Worm (Caenorhabditis elegans): ENCODE results near the gene ZK1320.3.

ZK1320.3 gene

DNA sequence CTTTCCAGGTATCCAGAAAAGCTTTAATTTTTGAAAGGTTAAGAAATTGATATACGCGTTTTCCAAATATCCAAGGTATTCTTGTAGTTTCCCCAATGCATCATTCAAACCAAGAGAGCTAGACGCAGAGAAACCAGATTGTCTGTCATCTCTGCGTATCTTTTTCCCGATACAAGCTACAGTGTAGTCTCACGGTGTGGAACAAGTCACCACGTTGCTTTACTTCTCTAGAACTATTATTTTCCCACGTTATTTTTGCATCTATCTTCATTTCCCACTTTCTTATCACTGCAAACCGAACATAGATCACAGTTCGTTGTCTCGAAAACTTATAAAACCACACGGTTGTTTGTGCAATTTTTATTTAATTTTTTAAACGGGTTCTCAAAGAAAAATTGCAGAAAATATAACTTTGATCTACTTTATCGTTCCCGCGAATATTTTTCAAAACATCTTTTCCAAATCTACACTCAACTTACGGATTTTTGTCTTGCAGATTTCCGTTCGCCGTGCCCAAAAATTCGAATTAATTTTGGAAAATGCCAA, 3.9 kb downstream of the ZK1320.3 start, which contains the start of gene gstk-1:
Gene gstk-1, plus strand, starts transcription at position 496 of the 546 bp plus-strand sequence.
- TF ChIP-seq tra-4 (tag; optimal IDR thresholded peaks at IDR 0.05) (no peak), ets-7 (tag; optimal IDR thresholded peaks at IDR 0.05) (no peak), ceh-13 (GFP tag; optimal IDR thresholded peaks at IDR 0.05) (no peak), tbx-11 (GFP tag; IDR thresholded peaks at IDR 0.05) (no peak), flt-1 (GFP tag; IDR thresholded peaks at IDR 0.05) (no peak), pes-1 (GFP tag; IDR thresholded peaks at IDR 0.05) (no peak)

DNA sequence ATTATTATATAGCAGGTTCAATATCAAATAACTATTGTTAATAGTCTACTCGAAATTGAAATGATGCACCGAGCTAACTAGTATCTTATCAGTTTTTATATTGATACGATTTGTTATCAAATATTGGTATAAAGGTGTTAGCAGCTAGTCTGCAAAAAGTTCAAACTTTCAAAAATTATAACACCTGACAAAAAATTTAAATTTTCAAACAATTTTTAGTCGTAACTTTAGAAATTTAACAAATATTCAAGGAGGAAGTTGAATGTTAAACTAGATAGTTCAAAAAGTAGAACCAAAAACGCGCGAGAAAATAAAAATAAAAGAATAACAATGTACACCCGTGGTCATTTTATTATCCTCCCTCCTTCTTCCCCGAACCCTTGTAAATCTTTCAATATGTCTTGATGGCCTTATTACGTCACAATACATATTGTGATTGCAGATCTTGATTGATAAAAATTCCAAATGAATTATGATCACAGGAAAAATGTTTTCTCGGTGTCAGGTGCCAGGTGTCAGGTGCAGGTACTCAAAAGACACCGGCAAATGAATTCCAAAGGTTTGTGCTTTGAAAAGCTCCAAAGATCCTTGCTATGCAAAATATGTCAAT, 4.6 kb downstream of the ZK1320.3 start, which contains the start of gene ZK1307.1:
Gene ZK1307.1, minus strand, starts transcription at position 51 of the 610 bp plus-strand sequence.
- no peak for TF ChIP-seq F13C5.2 (tag; optimal IDR thresholded peaks at IDR 0.05)
- TF ChIP-seq B0310.2 (tag; optimal IDR thresholded peaks at IDR 0.05), result no peak
- no peak for TF ChIP-seq pes-1 (GFP tag; IDR thresholded peaks at IDR 0.05)
- TF ChIP-seq hnd-1 (tag; optimal IDR thresholded peaks at IDR 0.05), result no peak
- no peak for TF ChIP-seq ceh-36 (tag; optimal IDR thresholded peaks at IDR 0.05)
- no peak for TF ChIP-seq tbx-37 (GFP tag; conservative IDR thresholded peaks at IDR 0.05)
- TF ChIP-seq hmg-4 (GFP tag; optimal IDR thresholded peaks at IDR 0.05), result no peak
- no peak for TF ChIP-seq ama-1 (optimal IDR thresholded peaks at IDR 0.05)
- no peak for TF ChIP-seq ets-7 (tag; optimal IDR thresholded peaks at IDR 0.05)
- TF ChIP-seq scrt-1 (GFP tag; IDR thresholded peaks at IDR 0.05), result no peak
- no peak for TF ChIP-seq sea-1 (GFP tag; conservative IDR thresholded peaks at IDR 0.05)
- no peak for TF ChIP-seq ceh-13 (GFP tag; optimal IDR thresholded peaks at IDR 0.05)
- TF ChIP-seq hmbx-1 (tag; optimal IDR thresholded peaks at IDR 0.05), result no peak
- TF ChIP-seq tbx-11 (GFP tag; IDR thresholded peaks at IDR 0.05), result no peak
- TF ChIP-seq flt-1 (GFP tag; IDR thresholded peaks at IDR 0.05), result no peak
- TF ChIP-seq aly-1 (tag; optimal IDR thresholded peaks at IDR 0.05), result no peak
- TF ChIP-seq tra-4 (tag; optimal IDR thresholded peaks at IDR 0.05), result no peak

DNA sequence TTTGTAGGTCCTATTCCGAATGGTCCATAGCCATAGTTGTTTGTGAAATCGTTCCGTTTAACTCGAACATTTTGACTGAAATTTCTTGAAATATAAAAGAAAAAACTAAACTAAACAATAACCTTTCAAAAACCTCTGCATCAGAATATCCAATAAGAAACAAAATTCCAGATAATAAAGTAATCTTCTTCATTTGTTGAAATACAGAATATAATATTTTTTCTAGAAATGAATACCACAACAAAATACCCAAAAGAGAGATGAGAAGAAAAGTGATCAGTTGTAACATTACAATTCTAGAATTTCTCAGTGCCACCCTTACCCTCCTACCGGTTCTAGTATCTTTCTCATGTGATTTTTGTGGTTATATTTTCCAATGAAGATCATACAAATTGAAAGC, 6.5 kb downstream of the ZK1320.3 start, which contains the start of gene ZK1307.2:
Gene ZK1307.2, minus strand, starts transcription at position 274 of the 400 bp plus-strand sequence.
- TF ChIP-seq pes-1 (GFP tag; IDR thresholded peaks at IDR 0.05) (no peak), scrt-1 (GFP tag; IDR thresholded peaks at IDR 0.05) (no peak)

DNA sequence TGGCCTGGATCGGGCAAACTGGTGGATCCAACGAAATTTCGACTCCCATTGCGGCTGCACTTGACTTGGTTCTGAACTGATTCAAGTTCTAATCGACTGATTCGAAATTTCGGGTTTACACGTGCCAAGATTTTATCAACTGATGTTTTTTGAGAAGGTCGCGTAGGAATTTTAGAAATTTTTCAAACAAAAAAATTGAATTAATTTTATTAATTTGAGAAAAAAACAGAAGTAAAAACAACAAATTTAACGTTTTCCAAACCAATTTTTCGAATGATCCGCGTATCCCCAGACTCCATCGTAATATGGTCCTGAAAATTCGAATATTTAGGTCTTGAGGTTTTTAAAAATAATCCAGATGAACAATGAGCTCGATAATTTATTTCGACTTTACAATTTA, 7.3 kb downstream of the ZK1320.3 start, which contains the start of gene ZK1307.3:
Gene ZK1307.3, minus strand, starts transcription at position 101 of the 400 bp plus-strand sequence.
- no peak for TF ChIP-seq scrt-1 (GFP tag; IDR thresholded peaks at IDR 0.05)
- TF ChIP-seq F13C5.2 (tag; optimal IDR thresholded peaks at IDR 0.05), result no peak
- TF ChIP-seq pes-1 (GFP tag; IDR thresholded peaks at IDR 0.05), result no peak
- TF ChIP-seq ceh-13 (GFP tag; optimal IDR thresholded peaks at IDR 0.05), result no peak
- TF ChIP-seq sea-1 (GFP tag; conservative IDR thresholded peaks at IDR 0.05), result no peak
- no peak for TF ChIP-seq hmbx-1 (tag; optimal IDR thresholded peaks at IDR 0.05)
- TF ChIP-seq flt-1 (GFP tag; IDR thresholded peaks at IDR 0.05), result no peak
- TF ChIP-seq tra-4 (tag; optimal IDR thresholded peaks at IDR 0.05), result no peak
- TF ChIP-seq aly-1 (tag; optimal IDR thresholded peaks at IDR 0.05), result no peak
- TF ChIP-seq B0310.2 (tag; optimal IDR thresholded peaks at IDR 0.05), result no peak
- no peak for TF ChIP-seq hnd-1 (tag; optimal IDR thresholded peaks at IDR 0.05)

DNA sequence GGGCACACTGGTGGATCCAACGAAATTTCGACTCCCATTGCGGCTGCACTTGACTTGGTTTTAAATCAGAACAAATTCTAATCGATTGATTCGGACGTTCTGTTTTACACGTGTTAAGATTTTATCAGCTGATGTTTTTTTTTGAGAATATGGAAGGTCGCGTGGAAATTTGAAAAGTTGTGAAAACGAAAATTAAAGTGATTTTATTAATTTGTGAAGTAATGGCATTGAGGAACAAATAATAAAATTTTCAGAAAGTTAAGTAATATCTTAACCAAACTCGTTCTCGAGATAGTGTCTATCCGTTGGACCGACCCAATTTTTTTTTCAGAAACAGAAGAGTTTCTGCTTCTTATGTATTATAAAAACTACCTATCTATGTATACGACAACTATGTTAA, 8.5 kb downstream of the ZK1320.3 start, which contains the start of gene ZK1307.4:
Gene ZK1307.4, minus strand, starts transcription at position 101 of the 400 bp plus-strand sequence.
- TF ChIP-seq scrt-1 (GFP tag; IDR thresholded peaks at IDR 0.05) (no peak), hnd-1 (tag; optimal IDR thresholded peaks at IDR 0.05) (no peak), ceh-36 (tag; optimal IDR thresholded peaks at IDR 0.05) (no peak), ceh-13 (GFP tag; optimal IDR thresholded peaks at IDR 0.05) (no peak), tbx-11 (GFP tag; IDR thresholded peaks at IDR 0.05) (no peak), ets-7 (tag; optimal IDR thresholded peaks at IDR 0.05) (no peak), hmg-4 (GFP tag; optimal IDR thresholded peaks at IDR 0.05) (no peak), pes-1 (GFP tag; IDR thresholded peaks at IDR 0.05) (no peak), sea-1 (GFP tag; conservative IDR thresholded peaks at IDR 0.05) (no peak), tbx-37 (GFP tag; conservative IDR thresholded peaks at IDR 0.05) (no peak)

DNA sequence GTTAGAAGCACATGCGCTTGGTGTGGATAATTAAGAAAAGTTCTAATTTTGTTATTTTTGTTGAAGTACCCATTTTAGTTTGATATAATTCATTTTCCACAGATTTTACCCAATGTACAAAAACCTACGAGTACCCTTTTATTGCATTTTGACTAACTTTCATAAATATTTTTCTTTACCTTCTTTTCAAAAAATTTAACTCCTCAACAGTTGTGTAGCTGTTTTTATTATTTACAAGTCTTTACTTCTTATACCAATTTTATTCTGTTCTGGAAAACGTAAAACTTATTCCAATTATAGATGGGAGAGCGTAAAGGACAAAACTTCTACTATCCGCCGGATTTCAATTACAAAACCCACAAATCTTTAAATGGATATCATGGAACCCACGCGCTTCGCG, 11.0 kb downstream of the ZK1320.3 start, which contains the start of gene ZK1307.9:
Gene ZK1307.9, plus strand, starts transcription at position 301 of the 400 bp plus-strand sequence.
- TF ChIP-seq hmg-4 (GFP tag; optimal IDR thresholded peaks at IDR 0.05) (no peak), ceh-13 (GFP tag; optimal IDR thresholded peaks at IDR 0.05) (no peak), hnd-1 (tag; optimal IDR thresholded peaks at IDR 0.05) (no peak), tra-4 (tag; optimal IDR thresholded peaks at IDR 0.05) (no peak), tbx-37 (GFP tag; conservative IDR thresholded peaks at IDR 0.05) (no peak), ama-1 (optimal IDR thresholded peaks at IDR 0.05) (no peak), pes-1 (GFP tag; IDR thresholded peaks at IDR 0.05) (no peak), B0310.2 (tag; optimal IDR thresholded peaks at IDR 0.05) (no peak), scrt-1 (GFP tag; IDR thresholded peaks at IDR 0.05) (no peak)

DNA sequence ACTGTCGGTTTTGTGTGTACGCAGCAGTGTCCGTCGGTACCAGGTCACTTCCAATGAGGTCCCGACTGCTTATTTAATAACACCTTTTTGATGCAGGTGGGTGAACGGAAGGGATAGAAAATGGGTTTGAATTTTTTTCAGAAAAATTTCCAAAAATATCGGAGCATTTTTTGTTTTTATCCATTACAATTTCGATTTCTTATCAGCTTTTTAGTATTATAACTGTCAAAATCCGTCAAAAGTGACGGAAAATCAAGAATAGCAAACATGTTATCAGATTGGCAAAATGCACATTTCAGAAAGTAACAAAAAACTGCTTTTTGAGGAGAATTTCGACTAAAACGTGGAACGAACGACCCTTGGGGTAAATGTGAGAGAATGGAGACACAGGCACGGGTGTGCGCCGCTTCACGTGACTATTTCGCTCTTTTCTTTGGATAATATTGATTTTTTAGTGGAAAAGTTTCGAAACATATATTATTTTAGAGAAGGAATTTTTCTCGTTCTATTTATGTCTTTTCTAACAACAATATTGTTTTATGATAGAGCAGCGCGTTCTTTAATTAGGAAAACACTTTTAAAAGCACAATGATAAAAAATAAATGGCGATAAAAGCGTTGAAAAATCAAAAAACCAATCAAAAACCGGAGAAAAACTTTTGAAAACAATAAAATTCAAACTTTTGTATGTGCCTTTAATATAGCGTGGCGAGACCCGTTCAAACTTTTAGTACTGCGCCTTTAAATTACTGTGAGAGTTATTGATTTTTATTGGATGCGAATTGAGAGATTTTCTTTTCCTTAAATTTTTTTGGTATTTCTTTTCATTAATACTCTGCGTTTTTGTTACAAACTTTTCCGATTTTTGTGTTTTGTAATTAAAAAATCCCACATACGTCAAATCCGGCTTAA, 13.0 kb downstream of the ZK1320.3 start, which contains the start of gene sqv-8:
Gene sqv-8, plus strand, starts transcription at position 51 of the 911 bp plus-strand sequence.
- TF ChIP-seq ama-1 (optimal IDR thresholded peaks at IDR 0.05) (no peak), tbx-37 (GFP tag; conservative IDR thresholded peaks at IDR 0.05) (no peak), F13C5.2 (tag; optimal IDR thresholded peaks at IDR 0.05) (no peak), B0310.2 (tag; optimal IDR thresholded peaks at IDR 0.05) (no peak), hmg-4 (GFP tag; optimal IDR thresholded peaks at IDR 0.05) (no peak), tra-4 (tag; optimal IDR thresholded peaks at IDR 0.05) (no peak), tbx-11 (GFP tag; IDR thresholded peaks at IDR 0.05) (no peak)
